Fruit fly (Drosophila melanogaster) S2 (cell line): Measurements from ENCODE around the gene prtp.

Experiments used
- CG8478 ChIP-seq: fragments of >200 bp; optimal IDR thresholded peaks from 2 replicates; lab custom pipeline; 2018
- CTCF ChIP-seq, 2 experiments: fragments of >200 bp; optimal IDR thresholded peaks; 2 replicates each; lab custom pipeline; 2018

prtp gene

DNA sequence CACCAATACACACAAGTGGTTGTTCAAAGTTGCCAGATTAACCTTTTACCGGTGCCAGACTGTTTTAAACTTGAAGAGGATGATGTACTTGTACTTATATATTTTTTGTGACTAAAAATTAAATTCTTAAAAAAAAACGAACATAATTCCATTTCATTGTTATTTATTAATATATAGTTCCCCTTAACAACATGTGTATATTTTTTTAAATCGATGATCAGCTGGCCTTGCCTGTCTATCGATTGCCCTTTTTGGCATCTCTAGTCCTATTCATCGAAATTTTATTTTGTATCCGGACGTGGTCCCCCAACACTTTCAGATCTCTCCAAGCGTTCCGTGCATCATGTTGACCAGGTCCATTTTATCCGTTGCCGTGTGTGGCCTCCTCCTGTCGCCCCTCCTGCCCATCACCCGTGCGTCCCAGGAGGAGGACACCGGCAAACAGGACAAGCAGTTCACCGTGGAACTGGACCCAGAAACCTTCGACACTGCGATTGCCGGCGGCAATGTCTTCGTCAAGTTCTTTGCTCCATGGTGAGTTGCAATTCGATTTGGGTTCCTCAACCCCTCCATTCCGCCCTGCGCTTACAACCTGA, at the start of gene prtp:
prtp (plus strand) TSS at position 26 of the 596 bp plus-strand sequence.
- TF ChIP-seq CG8478 (lab: Kevin White, UChicago) (no peak), CTCF (optimal IDR thresholded peaks at IDR 0.05; lab: Kevin White, UChicago) (no peak)

DNA sequence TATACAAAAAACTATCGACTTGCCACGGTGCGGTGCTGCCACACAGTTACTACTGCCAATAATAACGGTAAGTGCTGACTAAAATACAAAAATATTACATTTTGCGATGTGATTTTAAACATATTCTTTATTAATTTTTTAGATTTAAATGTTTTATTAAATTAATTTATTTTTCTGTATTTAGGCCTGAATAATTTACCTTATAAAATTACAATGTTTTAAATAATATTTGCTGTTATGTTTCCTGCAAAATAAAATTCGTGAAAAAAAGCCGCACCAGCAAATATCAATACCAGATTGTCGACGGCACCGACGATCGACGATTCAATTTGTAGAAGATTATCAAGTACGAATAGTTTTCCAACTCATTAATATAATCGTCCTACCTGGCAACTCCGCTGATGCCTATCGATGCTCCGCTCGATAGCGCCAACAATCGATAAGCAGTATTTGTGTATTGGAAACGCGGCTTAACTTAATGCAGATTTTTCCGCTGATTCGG, 38.0 kb upstream of the prtp start, which contains the start of the genes Vlet and bif:
Vlet (minus strand) TSS at position 51 of the 502 bp plus-strand sequence.
bif (plus strand) TSS at position 432 of the 502 bp plus-strand sequence.
- no peak for TF ChIP-seq CG8478 (lab: Kevin White, UChicago)
- peak in 1 of 2 experiments; percentile 9 for TF ChIP-seq CTCF (optimal IDR thresholded peaks at IDR 0.05; lab: Kevin White, UChicago)

DNA sequence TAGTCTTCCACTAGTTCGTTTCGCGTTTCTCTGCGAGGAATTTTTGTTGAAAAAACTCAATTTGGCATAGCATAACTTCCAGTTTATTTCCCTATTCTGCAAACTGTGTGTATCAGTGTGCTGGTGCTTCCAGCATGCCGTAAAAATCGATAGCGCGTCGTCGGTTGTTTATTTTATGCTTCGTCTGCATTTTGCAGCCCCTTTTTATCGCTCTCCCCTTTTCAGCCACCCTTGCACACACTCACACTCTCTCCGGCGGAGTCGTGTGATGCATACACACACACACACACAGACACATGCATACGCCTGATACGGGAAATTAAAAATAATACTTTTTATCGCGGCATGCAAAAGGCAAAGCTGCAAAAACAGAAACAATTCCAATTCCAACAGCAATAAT, 37.1 kb upstream of the prtp start:
- no peak for TF ChIP-seq CG8478 (lab: Kevin White, UChicago)
- no peak for TF ChIP-seq CTCF (optimal IDR thresholded peaks at IDR 0.05; lab: Kevin White, UChicago)

DNA sequence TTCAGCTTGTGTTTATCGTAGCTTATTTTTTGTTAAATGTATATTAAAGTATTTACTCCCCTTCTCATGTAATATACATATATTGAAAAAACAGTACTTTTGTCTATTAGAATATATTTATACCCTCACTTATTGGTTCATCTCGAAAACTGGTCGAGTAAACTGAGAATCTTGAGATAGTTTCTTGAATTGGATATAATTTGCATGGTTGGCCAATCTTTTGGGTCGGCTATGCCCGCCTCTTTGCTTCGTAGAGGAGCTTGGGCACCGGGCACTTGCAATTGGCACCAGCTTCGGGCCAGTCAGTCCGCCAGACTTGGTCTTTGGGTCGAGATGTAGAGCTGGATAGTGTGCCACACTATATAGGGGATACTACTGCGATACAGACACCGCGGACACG, 36.2 kb upstream of the prtp start:
- TF ChIP-seq CTCF (optimal IDR thresholded peaks at IDR 0.05; lab: Kevin White, UChicago) = no peak
- no peak for TF ChIP-seq CG8478 (lab: Kevin White, UChicago)

DNA sequence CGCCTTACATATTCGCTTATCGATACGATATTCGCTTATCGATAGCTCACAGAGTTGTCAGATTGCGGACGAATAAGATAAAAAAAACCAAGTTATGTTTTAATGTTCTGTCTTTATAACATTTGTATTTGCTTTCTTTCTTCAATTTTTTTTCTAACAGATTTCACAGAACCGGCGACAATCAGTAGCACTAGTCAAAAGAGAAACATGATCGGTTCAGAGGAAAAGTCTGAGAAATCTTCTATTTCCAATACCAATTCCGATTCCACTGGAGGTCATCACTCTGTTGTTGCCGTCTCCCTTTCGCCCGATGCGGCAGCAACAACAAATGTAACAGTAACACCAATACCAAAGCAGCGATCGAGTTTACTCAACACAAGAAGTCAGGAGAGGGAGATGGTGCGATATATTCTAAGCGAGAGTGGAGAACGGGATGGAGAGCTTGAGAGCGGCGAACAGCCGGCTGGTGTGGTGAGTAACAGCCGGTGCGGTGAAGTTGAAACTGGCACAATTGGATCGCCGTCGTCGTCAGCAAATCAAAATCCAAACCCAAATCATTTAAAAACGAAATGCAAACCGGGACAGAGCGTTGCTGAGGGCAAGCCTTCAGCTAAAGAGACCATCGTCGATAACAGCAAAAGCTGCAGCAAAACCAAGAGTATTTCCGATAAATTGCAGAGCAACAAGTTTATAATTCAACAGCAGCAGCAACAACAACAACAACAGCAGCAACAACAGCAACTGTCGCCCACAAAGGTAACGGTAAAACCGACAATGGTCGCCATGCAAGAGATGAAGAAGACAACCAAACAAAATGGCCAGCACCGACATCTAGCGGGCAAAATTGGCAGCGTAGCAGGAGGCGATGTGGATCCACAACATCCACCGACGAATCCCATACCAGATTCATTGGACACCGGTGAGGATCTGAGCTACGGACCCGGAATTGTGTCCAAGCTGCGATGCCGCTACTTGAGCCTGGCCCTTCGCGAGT, 34.7 kb upstream of the prtp start:
- TF ChIP-seq CG8478 (lab: Kevin White, UChicago) (no peak), CTCF (optimal IDR thresholded peaks at IDR 0.05; lab: Kevin White, UChicago) (peak; percentile 76 to 83)

DNA sequence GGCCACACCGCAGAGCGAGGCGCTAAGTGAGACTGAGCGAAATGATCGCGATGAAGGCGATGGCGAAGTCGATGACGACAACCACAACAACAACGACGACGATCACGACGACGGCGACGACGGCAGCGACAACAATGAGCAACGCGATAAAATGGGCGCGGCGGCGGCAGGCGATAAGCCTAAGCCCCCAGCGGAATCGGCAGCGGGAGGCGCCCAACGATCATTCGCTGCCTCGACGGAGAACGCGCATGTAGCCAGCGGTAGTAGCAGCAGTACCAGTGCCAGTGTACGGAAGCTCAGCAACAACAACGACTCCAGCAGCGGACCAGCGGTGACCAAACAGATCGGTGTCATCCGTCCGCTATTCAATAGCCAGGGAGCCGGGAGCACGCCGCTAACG, 33.1 kb upstream of the prtp start:
- no peak for TF ChIP-seq CG8478 (lab: Kevin White, UChicago)
- no peak for TF ChIP-seq CTCF (optimal IDR thresholded peaks at IDR 0.05; lab: Kevin White, UChicago)

DNA sequence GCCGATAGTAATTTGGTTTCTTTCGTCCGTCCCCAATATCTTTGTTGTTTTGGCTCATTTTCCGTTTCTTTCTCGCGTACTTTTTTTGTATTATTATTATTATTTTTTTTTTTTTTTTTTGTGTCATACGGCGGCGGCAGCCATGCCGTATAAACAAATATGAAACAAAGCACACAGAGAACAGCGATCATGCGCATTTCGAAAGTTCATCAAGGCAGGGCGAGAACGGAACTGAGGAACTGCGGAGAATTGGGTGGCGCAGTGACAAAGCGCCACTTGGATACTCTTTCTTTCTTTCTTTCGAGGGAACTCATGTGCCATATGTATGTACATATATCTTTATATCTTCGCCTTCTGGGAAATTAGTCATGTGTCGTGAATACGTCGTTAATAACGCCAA, 32.1 kb upstream of the prtp start:
- TF ChIP-seq CTCF (optimal IDR thresholded peaks at IDR 0.05; lab: Kevin White, UChicago) (no peak), CG8478 (lab: Kevin White, UChicago) (no peak)

DNA sequence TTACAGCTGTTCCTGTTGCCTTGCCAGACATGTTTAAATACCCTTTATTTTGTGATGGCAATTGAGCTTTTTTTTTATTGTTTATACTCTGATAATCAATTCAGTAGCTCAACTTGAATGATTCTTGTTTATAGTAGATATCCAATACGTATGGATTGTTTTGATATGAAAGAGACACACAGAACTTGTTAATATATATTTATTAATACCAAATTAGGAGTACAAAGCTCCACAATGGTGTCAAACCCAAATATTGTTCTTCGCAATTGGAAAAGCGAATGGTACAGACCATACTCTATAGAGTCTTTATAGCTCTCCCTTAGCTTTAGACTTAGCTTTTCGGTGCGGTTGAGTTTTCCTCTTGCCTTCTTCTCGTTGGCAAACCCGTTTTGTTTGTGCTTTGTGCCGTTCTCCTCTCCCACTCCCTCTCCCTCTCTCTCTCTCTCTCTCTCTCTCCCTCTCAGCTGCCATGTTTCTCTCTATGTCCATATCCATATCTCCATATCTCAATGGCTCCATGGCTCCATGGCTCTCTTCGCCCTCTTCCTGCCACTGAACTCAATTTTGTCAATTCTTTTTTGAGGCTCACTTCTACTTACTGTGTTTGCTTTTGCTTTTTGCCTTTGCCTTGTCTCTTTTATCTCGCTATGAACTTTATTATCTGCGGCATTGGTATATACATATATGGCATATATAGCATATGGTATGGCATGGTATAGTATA, 30.5 kb upstream of the prtp start:
- TF ChIP-seq CTCF (optimal IDR thresholded peaks at IDR 0.05; lab: Kevin White, UChicago) (no peak), CG8478 (lab: Kevin White, UChicago) (no peak)

DNA sequence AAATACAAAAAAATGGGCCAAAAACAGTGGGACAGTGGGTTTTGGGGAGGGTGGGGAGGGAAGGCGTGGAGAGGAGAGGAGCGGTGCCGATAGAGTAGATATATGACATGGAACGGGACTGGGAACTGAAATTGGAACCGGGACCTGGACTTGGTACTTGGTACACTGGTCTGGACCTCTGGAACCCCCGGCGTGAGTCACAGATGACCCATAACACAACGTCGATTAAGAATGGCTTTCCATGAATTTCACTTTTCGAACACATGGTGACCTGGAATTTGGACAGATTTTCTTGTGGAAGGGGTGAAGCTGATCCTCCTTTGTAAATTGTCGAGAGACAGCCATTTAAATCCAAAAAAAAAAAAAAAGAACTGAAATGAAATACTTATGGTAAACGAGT, 29.9 kb upstream of the prtp start:
- TF ChIP-seq CG8478 (lab: Kevin White, UChicago) = no peak
- no peak for TF ChIP-seq CTCF (optimal IDR thresholded peaks at IDR 0.05; lab: Kevin White, UChicago)

DNA sequence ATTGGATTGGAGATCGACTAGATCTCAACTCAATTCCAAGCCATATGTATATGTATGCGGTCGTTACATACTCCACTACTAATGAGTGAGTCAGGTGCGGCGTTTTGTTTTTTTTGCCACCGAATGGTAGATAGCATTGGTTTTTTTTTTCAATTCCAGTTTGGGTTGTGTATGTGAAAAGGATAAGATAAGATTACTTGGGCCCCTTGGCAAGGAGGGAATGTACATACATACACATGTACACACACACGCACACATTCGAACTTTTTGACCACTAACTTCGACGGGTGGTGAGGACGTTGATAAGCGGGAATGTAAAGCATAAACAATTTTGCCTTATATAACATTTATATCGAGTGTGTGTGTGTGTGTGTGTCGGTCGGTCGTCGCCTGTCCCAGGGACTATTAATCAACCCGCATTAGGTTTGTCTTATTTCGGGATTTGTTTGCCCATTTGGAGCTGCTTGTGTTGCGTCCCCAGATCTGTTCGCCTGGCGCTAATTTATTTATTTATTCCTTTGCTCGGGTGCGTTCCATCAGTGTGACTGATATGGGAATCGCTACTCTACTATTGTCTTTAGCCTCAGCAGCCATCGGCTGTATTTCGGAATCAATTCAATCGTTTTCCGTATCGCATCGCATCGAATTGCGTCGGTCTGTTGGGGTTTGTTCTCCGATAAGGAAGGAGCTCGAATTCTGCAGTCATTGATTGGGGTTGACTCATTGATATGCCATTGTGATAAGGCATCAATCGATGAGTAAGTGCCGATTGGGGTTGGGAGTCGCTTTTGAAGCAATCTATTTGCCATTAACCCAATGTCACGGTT, 28.7 kb upstream of the prtp start:
- TF ChIP-seq CG8478 (lab: Kevin White, UChicago) (no peak), CTCF (optimal IDR thresholded peaks at IDR 0.05; lab: Kevin White, UChicago) (no peak)

DNA sequence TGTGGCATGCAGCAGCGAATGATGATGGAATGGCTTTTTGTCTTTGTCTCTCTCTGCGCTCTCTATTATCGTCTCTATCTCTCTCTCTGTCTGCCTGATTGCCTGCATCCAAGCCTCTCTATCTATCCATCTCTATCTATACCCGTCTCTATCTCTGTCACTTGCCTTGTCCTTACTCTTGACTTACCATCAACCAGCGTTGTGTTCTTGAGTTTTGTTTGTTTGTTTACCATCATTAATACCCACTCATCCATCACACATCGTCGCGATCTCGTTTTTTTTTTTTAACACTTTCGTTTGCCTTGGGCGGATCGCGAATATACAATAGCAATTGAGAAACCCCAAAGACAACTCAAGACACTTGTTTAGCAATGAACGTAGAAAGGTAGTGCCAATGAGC, 26.9 kb upstream of the prtp start:
- TF ChIP-seq CG8478 (lab: Kevin White, UChicago) = no peak
- TF ChIP-seq CTCF (optimal IDR thresholded peaks at IDR 0.05; lab: Kevin White, UChicago) = no peak

DNA sequence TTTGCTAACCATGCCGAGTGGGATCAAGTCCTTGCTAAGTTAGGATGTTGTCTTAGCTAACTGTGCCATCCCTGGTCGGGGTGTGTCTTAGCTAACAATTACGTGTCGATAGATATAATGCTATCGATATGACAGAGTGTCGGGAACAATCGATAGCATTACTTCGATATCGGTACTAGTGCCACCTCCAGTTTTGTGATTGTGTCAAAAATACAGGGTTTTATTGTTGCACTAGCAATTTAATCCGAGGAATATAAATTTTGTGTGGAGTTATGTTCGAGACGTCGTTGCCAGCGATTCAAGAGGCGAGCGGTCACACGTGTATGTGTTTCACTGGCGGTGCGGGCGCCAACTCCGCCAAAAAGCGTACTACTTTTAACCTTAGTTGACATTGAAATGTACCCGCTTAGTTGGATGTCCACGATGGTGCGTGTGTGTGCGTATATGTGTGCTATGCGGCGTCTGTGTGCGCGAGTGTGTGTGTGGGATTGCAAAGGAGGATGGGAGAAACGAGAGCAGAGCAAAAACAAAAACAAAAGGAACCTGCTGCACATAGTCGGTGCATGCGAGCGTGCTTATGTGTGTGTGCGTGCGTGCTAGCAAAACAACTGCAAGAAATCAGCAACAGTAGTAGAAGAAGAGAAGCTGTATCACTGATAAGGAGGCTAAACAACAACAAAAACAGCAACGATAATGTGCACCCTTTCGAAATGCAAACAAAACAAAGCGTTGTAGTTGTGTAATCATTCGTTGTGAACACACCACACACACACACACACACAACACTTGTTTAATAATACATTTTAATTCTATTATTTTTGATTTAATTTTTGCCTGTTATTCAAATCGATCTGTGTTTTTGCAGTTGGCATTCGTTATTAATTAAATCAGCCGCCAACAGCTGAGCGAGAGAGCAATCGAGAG, 21.3 kb upstream of the prtp start, which contains the start of gene PhKgamma:
PhKgamma (plus strand) TSS at position 179 of the 924 bp plus-strand sequence.
- no peak for TF ChIP-seq CG8478 (lab: Kevin White, UChicago)
- TF ChIP-seq CTCF (optimal IDR thresholded peaks at IDR 0.05; lab: Kevin White, UChicago) = peak; percentile 64 to 78

DNA sequence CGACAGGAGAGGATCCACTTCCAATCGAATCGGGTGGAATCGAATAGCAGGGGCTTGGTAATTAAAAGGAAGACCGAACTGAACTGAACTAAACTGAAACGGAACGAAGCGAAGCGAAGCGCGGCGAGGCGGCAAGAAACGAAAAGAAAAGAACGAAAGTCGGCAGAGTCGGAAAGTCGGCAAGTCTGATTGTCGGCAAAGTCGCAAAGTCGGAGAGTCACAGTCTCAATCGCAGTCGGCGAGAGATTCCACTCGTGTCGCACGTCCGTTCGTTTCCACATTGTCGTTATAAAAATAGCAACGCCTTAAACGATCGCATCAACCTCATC, 20.7 kb upstream of the prtp start:
- TF ChIP-seq CTCF (optimal IDR thresholded peaks at IDR 0.05; lab: Kevin White, UChicago) = no peak
- no peak for TF ChIP-seq CG8478 (lab: Kevin White, UChicago)
